Fruit fly (Drosophila melanogaster) whole organism, embryonic: ENCODE measurements around the gene Fatp1.

Experiments
- Aef1 ChIP-seq: fragments of 200-800 bp; sonication (Bioruptor generic); IDR thresholded peaks from 3 replicates; pipeline ENCODE4 v1.3.6; 2022; ENCODE audit warnings: missing biosample characterization, missing genetic modification characterization
- Asciz ChIP-seq: fragments of 200-800 bp; sonication (Bioruptor generic); optimal IDR thresholded peaks from 2 replicates; lab custom pipeline; 2017; ENCODE audit warnings: missing biosample characterization, mild to moderate bottlenecking, missing genetic modification characterization, missing genetic modification reagents
- Atf3 ChIP-seq: fragments of 200-800 bp; sonication (Bioruptor generic); optimal IDR thresholded peaks from 3 replicates; lab custom pipeline; 2016; ENCODE audit warnings: missing biosample characterization, missing genetic modification characterization
- B-H1 ChIP-seq: fragments of 200-800 bp; sonication (Bioruptor generic); IDR thresholded peaks from 3 replicates; pipeline ENCODE4 v1.3.6; 2022; ENCODE audit warnings: missing biosample characterization, missing genetic modification characterization
- C15 ChIP-seq: fragments of 200-800 bp; sonication (Bioruptor generic); IDR thresholded peaks from 3 replicates; pipeline ENCODE4 v1.3.6; 2022; ENCODE audit warnings: missing biosample characterization, missing genetic modification characterization
- CG10267 ChIP-seq: fragments of 200-800 bp; sonication (Bioruptor generic); optimal IDR thresholded peaks from 2 replicates; lab custom pipeline; 2018; ENCODE audit warnings: missing biosample characterization, mild to moderate bottlenecking, missing genetic modification characterization, moderate library complexity
- CG10979 ChIP-seq: fragments of 200-800 bp; sonication (Bioruptor generic); optimal IDR thresholded peaks from 2 replicates; lab custom pipeline; 2018; ENCODE audit warnings: missing biosample characterization, mild to moderate bottlenecking, missing genetic modification characterization, moderate library complexity
- CG12155 ChIP-seq: fragments of 200-800 bp; sonication (Bioruptor generic); optimal IDR thresholded peaks from 3 replicates; lab custom pipeline; 2016; ENCODE audit warnings: missing biosample characterization, missing genetic modification characterization
- CG13894 ChIP-seq: fragments of 200-800 bp; sonication (Bioruptor generic); optimal IDR thresholded peaks from 3 replicates; lab custom pipeline; 2018; ENCODE audit warnings: missing biosample characterization, mild to moderate bottlenecking, missing genetic modification characterization, moderate library complexity
- CG14710 ChIP-seq: fragments of 200-800 bp; sonication (Bioruptor generic); optimal IDR thresholded peaks from 3 replicates; lab custom pipeline; 2019; ENCODE audit warnings: missing biosample characterization, mild to moderate bottlenecking, missing genetic modification characterization, moderate library complexity
- CG1529 ChIP-seq: fragments of 200-800 bp; sonication (Bioruptor generic); optimal IDR thresholded peaks from 3 replicates; lab custom pipeline; 2018; ENCODE audit warnings: missing biosample characterization, missing genetic modification characterization
- CG15601 ChIP-seq: fragments of 200-800 bp; sonication (Bioruptor generic); optimal IDR thresholded peaks from 3 replicates; lab custom pipeline; 2019; ENCODE audit warnings: missing biosample characterization, mild to moderate bottlenecking, missing genetic modification characterization, moderate library complexity
- CG1647 ChIP-seq: fragments of 200-800 bp; sonication (Bioruptor generic); optimal IDR thresholded peaks from 3 replicates; lab custom pipeline; 2016; ENCODE audit warnings: missing biosample characterization, missing genetic modification characterization
- CG17568 ChIP-seq: fragments of 200-800 bp; sonication (Bioruptor generic); optimal IDR thresholded peaks from 2 replicates; lab custom pipeline; 2018; ENCODE audit warnings: missing biosample characterization, mild to moderate bottlenecking, missing genetic modification characterization, moderate library complexity
- CG17802 ChIP-seq: fragments of 200-800 bp; sonication (Bioruptor generic); optimal IDR thresholded peaks from 2 replicates; lab custom pipeline; 2018; ENCODE audit warnings: missing biosample characterization, mild to moderate bottlenecking, missing genetic modification characterization, moderate library complexity
- CG18764 ChIP-seq: fragments of 200-800 bp; sonication (Bioruptor generic); optimal IDR thresholded peaks from 3 replicates; lab custom pipeline; 2016; ENCODE audit warnings: missing biosample characterization, missing genetic modification characterization
- CG2129 ChIP-seq: fragments of 200-800 bp; sonication (Bioruptor generic); IDR thresholded peaks from 2 replicates; pipeline ENCODE4 v1.3.6; 2022; ENCODE audit warnings: missing biosample characterization, missing genetic modification characterization; ENCODE audit not compliant: partially characterized antibody
- CG2889 ChIP-seq: fragments of 200-800 bp; sonication (Bioruptor generic); IDR thresholded peaks from 3 replicates; pipeline ENCODE4 v1.3.6; 2022; ENCODE audit warnings: missing biosample characterization, missing genetic modification characterization
- CG4820 ChIP-seq: fragments of 200-800 bp; sonication (Bioruptor generic); optimal IDR thresholded peaks from 3 replicates; lab custom pipeline; 2016; ENCODE audit warnings: missing biosample characterization, missing genetic modification characterization
- CG4854 ChIP-seq: fragments of 200-800 bp; sonication (Bioruptor generic); optimal IDR thresholded peaks from 2 replicates; lab custom pipeline; 2016; ENCODE audit warnings: missing biosample characterization, missing genetic modification characterization, inconsistent platforms
- CG6654 ChIP-seq: fragments of 200-800 bp; sonication (Bioruptor generic); optimal IDR thresholded peaks from 2 replicates; lab custom pipeline; 2017; ENCODE audit warnings: missing biosample characterization, mild to moderate bottlenecking, missing genetic modification characterization
- CG7745 ChIP-seq: fragments of 200-800 bp; sonication (Bioruptor generic); optimal IDR thresholded peaks from 2 replicates; lab custom pipeline; 2018; ENCODE audit warnings: missing biosample characterization, mild to moderate bottlenecking, missing genetic modification characterization, moderate library complexity
- CG9876 ChIP-seq: fragments of 200-800 bp; sonication (Bioruptor generic); optimal IDR thresholded peaks from 2 replicates; lab custom pipeline; 2016; ENCODE audit warnings: missing biosample characterization, missing genetic modification characterization
- D ChIP-seq, 2 experiments: fragments of 200-800 bp in 1 of 2; fragments of >200 bp in 1 of 2; sonication (Bioruptor generic) in 1 of 2; optimal IDR thresholded peaks; 2 replicates in 1 of 2; 3 replicates in 1 of 2; lab custom pipeline; 2017; ENCODE audit warnings: mild to moderate bottlenecking in 1 of 2, missing biosample characterization in 1 of 2, missing genetic modification characterization in 1 of 2, missing genetic modification reagents in 1 of 2
- Dad ChIP-seq: fragments of 200-800 bp; sonication (Bioruptor generic); optimal IDR thresholded peaks from 3 replicates; lab custom pipeline; 2016; ENCODE audit warnings: missing biosample characterization, missing genetic modification characterization
- Dref ChIP-seq: fragments of 200-800 bp; sonication (Bioruptor generic); IDR thresholded peaks from 2 replicates; pipeline ENCODE4 v1.3.6; 2022; ENCODE audit warnings: missing biosample characterization, missing genetic modification characterization
- Eip74EF ChIP-seq, 2 experiments: fragments of 200-800 bp in 1 of 2; fragments of >200 bp in 1 of 2; sonication (Bioruptor generic) in 1 of 2; optimal IDR thresholded peaks; 2 replicates each; lab custom pipeline; 2017 to 2019; ENCODE audit warnings: missing biosample characterization in 2 of 2, missing genetic modification characterization in 2 of 2, mild to moderate bottlenecking in 1 of 2, moderate library complexity in 1 of 2
- Elba2 ChIP-seq: fragments of 200-800 bp; sonication (Bioruptor generic); optimal IDR thresholded peaks from 3 replicates; lab custom pipeline; 2016; ENCODE audit warnings: missing biosample characterization, missing genetic modification characterization
- H2.0 ChIP-seq: fragments of 200-800 bp; sonication (Bioruptor generic); IDR thresholded peaks from 2 replicates; pipeline ENCODE4 v1.3.6; 2022; ENCODE audit warnings: missing biosample characterization, missing genetic modification characterization
- HLH3B ChIP-seq: fragments of 200-800 bp; sonication (Bioruptor generic); IDR thresholded peaks from 2 replicates; pipeline ENCODE4 v1.3.6; 2022; ENCODE audit warnings: missing biosample characterization, missing genetic modification characterization
- HLHmδ ChIP-seq: fragments of 200-800 bp; sonication (Bioruptor generic); optimal IDR thresholded peaks from 2 replicates; lab custom pipeline; 2018; ENCODE audit warnings: missing biosample characterization, mild to moderate bottlenecking, missing genetic modification characterization, moderate library complexity
- Hsf ChIP-seq: fragments of 200-800 bp; sonication (Bioruptor generic); optimal IDR thresholded peaks from 3 replicates; lab custom pipeline; 2016; ENCODE audit warnings: missing biosample characterization, missing genetic modification characterization
- Lpt ChIP-seq: fragments of >200 bp; optimal IDR thresholded peaks from 2 replicates; lab custom pipeline; 2018; ENCODE audit warnings: missing biosample characterization, missing genetic modification characterization
- Neu2 ChIP-seq: fragments of 200-800 bp; sonication (Bioruptor generic); optimal IDR thresholded peaks from 3 replicates; lab custom pipeline; 2016; ENCODE audit warnings: missing biosample characterization, missing genetic modification characterization, borderline replicate concordance
- Sox102F ChIP-seq: fragments of 200-800 bp; sonication (Bioruptor generic); optimal IDR thresholded peaks from 2 replicates; lab custom pipeline; 2018; ENCODE audit warnings: missing biosample characterization, mild to moderate bottlenecking, missing genetic modification characterization, moderate library complexity
- Vsx1 ChIP-seq: fragments of 200-800 bp; sonication (Bioruptor generic); optimal IDR thresholded peaks from 2 replicates; lab custom pipeline; 2017; ENCODE audit warnings: missing biosample characterization, mild to moderate bottlenecking, missing genetic modification characterization, missing genetic modification reagents
- aop ChIP-seq: fragments of 200-800 bp; sonication (Bioruptor generic); IDR thresholded peaks from 2 replicates; pipeline ENCODE4 v1.3.6; 2022; ENCODE audit warnings: missing biosample characterization, missing genetic modification characterization
- gcm ChIP-seq: fragments of 200-800 bp; sonication (Bioruptor generic); optimal IDR thresholded peaks from 2 replicates; lab custom pipeline; 2019; ENCODE audit warnings: missing biosample characterization, mild to moderate bottlenecking, missing genetic modification characterization, moderate library complexity
- gfzf ChIP-seq: fragments of 200-800 bp; sonication (Bioruptor generic); optimal IDR thresholded peaks from 2 replicates; lab custom pipeline; 2016; ENCODE audit warnings: missing biosample characterization, mild to moderate bottlenecking, missing genetic modification characterization, moderate library complexity
- grau ChIP-seq: fragments of 200-800 bp; optimal IDR thresholded peaks from 3 replicates; lab custom pipeline; 2019; ENCODE audit warnings: missing biosample characterization, mild to moderate bottlenecking, missing genetic modification characterization, moderate library complexity
- ken ChIP-seq: fragments of 200-800 bp; sonication (Bioruptor generic); IDR thresholded peaks from 3 replicates; pipeline ENCODE4 v1.3.6; 2022; ENCODE audit warnings: missing biosample characterization, missing genetic modification characterization
- lmd ChIP-seq: fragments of 200-800 bp; sonication (Bioruptor generic); IDR thresholded peaks from 2 replicates; pipeline ENCODE4 v1.3.6; 2022; ENCODE audit warnings: missing biosample characterization, missing genetic modification characterization
- maf-S ChIP-seq: fragments of 200-800 bp; sonication (Bioruptor generic); optimal IDR thresholded peaks from 2 replicates; lab custom pipeline; 2016; ENCODE audit warnings: missing biosample characterization, missing genetic modification characterization
- odd ChIP-seq: fragments of 200-800 bp; sonication (Bioruptor generic); optimal IDR thresholded peaks from 2 replicates; lab custom pipeline; 2017; ENCODE audit warnings: missing biosample characterization, mild to moderate bottlenecking, missing genetic modification characterization
- phol ChIP-seq: fragments of 200-800 bp; sonication (Bioruptor generic); optimal IDR thresholded peaks from 3 replicates; lab custom pipeline; 2018; ENCODE audit warnings: missing biosample characterization, mild to moderate bottlenecking, missing genetic modification characterization, moderate library complexity
- pzg ChIP-seq: fragments of 200-800 bp; sonication (Bioruptor generic); optimal IDR thresholded peaks from 3 replicates; lab custom pipeline; 2018; ENCODE audit warnings: missing biosample characterization, mild to moderate bottlenecking, missing genetic modification characterization, moderate library complexity
- ranshi ChIP-seq: fragments of 200-800 bp; sonication (Bioruptor generic); IDR thresholded peaks from 2 replicates; pipeline ENCODE4 v1.3.6; 2022; ENCODE audit warnings: missing biosample characterization, missing genetic modification characterization
- ttk ChIP-seq: fragments of 200-800 bp; sonication (Bioruptor generic); IDR thresholded peaks from 2 replicates; pipeline ENCODE4 v2.1.2; 2022; ENCODE audit warnings: missing biosample characterization, missing genetic modification characterization
- vvl ChIP-seq: fragments of 200-800 bp; sonication (Bioruptor generic); IDR thresholded peaks from 2 replicates; pipeline ENCODE4 v1.3.6; 2022; ENCODE audit warnings: missing biosample characterization, missing genetic modification characterization
- wdn ChIP-seq: fragments of 200-800 bp; sonication (Bioruptor generic); IDR thresholded peaks from 2 replicates; pipeline ENCODE4 v1.3.6; 2022; ENCODE audit warnings: missing biosample characterization, missing genetic modification characterization
- wek ChIP-seq: fragments of 200-800 bp; sonication (Bioruptor generic); optimal IDR thresholded peaks from 3 replicates; lab custom pipeline; 2018; ENCODE audit warnings: missing biosample characterization, mild to moderate bottlenecking, missing genetic modification characterization, moderate library complexity

The Fatp1 gene

DNA sequence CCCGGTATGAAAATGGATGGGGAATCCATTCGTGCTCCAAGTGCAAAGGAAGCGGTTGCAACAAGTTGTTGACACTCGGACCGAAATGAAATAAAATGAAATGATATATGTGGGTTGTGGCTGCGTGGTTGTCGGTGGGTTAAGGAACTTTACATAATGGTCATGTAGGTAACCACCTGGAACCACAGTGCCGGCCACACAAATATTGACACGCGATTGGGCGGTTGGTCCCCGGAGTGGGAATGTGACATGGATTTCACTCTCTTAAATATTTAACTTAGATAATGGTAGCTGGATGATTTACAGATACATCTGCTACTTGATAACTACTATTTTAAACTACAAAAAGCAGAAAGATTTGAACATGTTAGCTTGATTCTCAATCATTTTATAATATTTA lies 12.1 kb downstream of the Fatp1 start (continued):
- TF ChIP-seq CG14710 (tag; lab: Kevin White, UChicago) (peak; percentile 53), CG10267 (tag; lab: Kevin White, UChicago) (no peak), HLHmδ (GFP tag; lab: Kevin White, UChicago) (peak; percentile 94), vvl (GFP tag; lab: Robert Waterston, UW) (peak; percentile 18; the same call in 1 of the 2 replicates), C15 (GFP tag; lab: Robert Waterston, UW) (no peak), CG9876 (no peak), Neu2 (GFP tag; lab: Kevin White, UChicago) (no peak), Eip74EF (GFP tag; optimal IDR thresholded peaks at IDR 0.05; lab: Kevin White, UChicago) (no peak), aop (GFP tag; lab: Robert Waterston, UW) (no peak), Elba2 (GFP tag; lab: Kevin White, UChicago) (no peak), B-H1 (no peak), CG17568 (GFP tag; lab: Kevin White, UChicago) (peak; percentile 8), pzg (GFP tag; lab: Kevin White, UChicago) (no peak), CG1529 (peak; percentile 8), gcm (peak; percentile 8), Hsf (GFP tag; lab: Kevin White, UChicago) (peak; percentile 19), Asciz (GFP tag; lab: Kevin White, UChicago) (no peak), odd (GFP tag; lab: Kevin White, UChicago) (peak; percentile 29), Dad (no peak), D (optimal IDR thresholded peaks at IDR 0.05; lab: Kevin White, UChicago) (no peak), D (GFP tag; optimal IDR thresholded peaks at IDR 0.05; lab: Kevin White, UChicago) (peak; percentile 23), CG7745 (tag; lab: Kevin White, UChicago) (peak; percentile 27), CG12155 (GFP tag; lab: Kevin White, UChicago) (no peak), CG17802 (tag; lab: Kevin White, UChicago) (no peak), lmd (no peak), Sox102F (GFP tag; lab: Kevin White, UChicago) (no peak), Atf3 (GFP tag; lab: Kevin White, UChicago) (peak; percentile 8), Aef1 (GFP tag; lab: Robert Waterston, UW) (no peak), ken (no peak), Lpt (GFP tag; lab: Kevin White, UChicago) (no peak), CG2889 (no peak), phol (tag; lab: Kevin White, UChicago) (no peak), CG6654 (GFP tag; lab: Kevin White, UChicago) (no peak), ttk (no peak), CG4820 (no peak), CG4854 (GFP tag; lab: Kevin White, UChicago) (no peak), Dref (GFP tag; lab: Robert Waterston, UW) (no peak), CG13894 (no peak), gfzf (GFP tag; lab: Kevin White, UChicago) (no peak), CG1647 (GFP tag; lab: Kevin White, UChicago) (peak; percentile 3), CG18764 (GFP tag; lab: Kevin White, UChicago) (no peak), wek (GFP tag; lab: Kevin White, UChicago) (peak; percentile 46), H2.0 (GFP tag; lab: Robert Waterston, UW) (0 out of 2 replicates have a peak, but pooled peaks have one; percentile 4), CG2129 (GFP tag; lab: Robert Waterston, UW) (no peak), maf-S (no peak), wdn (no peak), Vsx1 (GFP tag; lab: Kevin White, UChicago) (peak; percentile 24), CG10979 (tag; lab: Kevin White, UChicago) (peak; percentile 12), ranshi (GFP tag; lab: Robert Waterston, UW) (no peak), HLH3B (GFP tag; lab: Robert Waterston, UW) (peak; percentile 10; the same call in 1 of the 2 replicates), CG15601 (tag; lab: Kevin White, UChicago) (peak; percentile 63), grau (tag; lab: Kevin White, UChicago) (no peak)
